Worm (Caenorhabditis elegans): ENCODE data around the gene srh-63.

ce11 chrIV:14506042-14506441 is 17.6 kb upstream of the srh-63 start:
- TF ChIP-seq ama-1 (optimal IDR thresholded peaks at IDR 0.05), result no peak
- TF ChIP-seq scrt-1 (GFP tag; IDR thresholded peaks at IDR 0.05), result no peak
- no peak for TF ChIP-seq hmg-4 (GFP tag; optimal IDR thresholded peaks at IDR 0.05)
- TF ChIP-seq flt-1 (GFP tag; IDR thresholded peaks at IDR 0.05), result no peak
- TF ChIP-seq hmbx-1 (tag; optimal IDR thresholded peaks at IDR 0.05), result no peak
- TF ChIP-seq hnd-1 (tag; optimal IDR thresholded peaks at IDR 0.05), result no peak
- TF ChIP-seq ets-7 (tag; optimal IDR thresholded peaks at IDR 0.05), result no peak
- TF ChIP-seq B0310.2 (tag; optimal IDR thresholded peaks at IDR 0.05), result no peak
- TF ChIP-seq tbx-37 (GFP tag; conservative IDR thresholded peaks at IDR 0.05), result no peak
- TF ChIP-seq ceh-36 (tag; optimal IDR thresholded peaks at IDR 0.05), result no peak
- no peak for TF ChIP-seq aly-1 (tag; optimal IDR thresholded peaks at IDR 0.05)
- TF ChIP-seq pes-1 (GFP tag; IDR thresholded peaks at IDR 0.05), result no peak
